Worm (Caenorhabditis elegans): Measurements from ENCODE around the gene F10B5.2.
A peak's percentile ranks its signal among the peaks of the same experiment; 100 is the strongest.

The F10B5.2 gene

DNA sequence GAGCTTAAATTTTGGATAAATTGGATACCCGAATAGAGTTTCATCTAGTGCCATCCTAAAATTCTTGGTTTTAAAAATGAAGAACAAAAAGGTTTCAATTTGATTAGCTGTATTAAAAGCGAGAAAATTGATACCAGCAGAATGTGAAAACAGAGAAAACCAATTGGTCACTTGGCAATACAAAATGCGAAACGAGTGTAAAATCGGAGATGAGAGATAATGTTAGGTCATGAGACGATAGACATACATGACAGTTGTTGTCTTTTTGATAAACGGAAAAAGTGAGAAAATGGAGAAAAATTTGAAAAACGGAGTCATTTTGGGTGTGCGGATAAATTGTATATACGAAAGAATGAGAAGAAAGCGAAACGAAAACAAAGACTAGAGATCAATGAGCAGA, 39.6 kb upstream of the F10B5.2 start, which contains the start of gene sfxn-5 (continued):
- TF ChIP-seq skn-1 (tag; optimal IDR thresholded peaks at IDR 0.05) = no peak
- TF ChIP-seq lin-29 (GFP tag; IDR thresholded peaks at IDR 0.05) = no peak
- TF ChIP-seq hif-1 (tag; optimal IDR thresholded peaks at IDR 0.05) = no peak
- no peak for TF ChIP-seq dmd-6 (GFP tag; IDR thresholded peaks at IDR 0.05)

- TF ChIP-seq nhr-77 (tag; optimal IDR thresholded peaks at IDR 0.05) (peak; percentile 13), lin-38 (GFP tag; IDR thresholded peaks at IDR 0.05) (no peak; the same call in 1 of the 2 replicates), dmd-8 (GFP tag; IDR thresholded peaks at IDR 0.05) (peak; percentile 99), D1046.2 (GFP tag; IDR thresholded peaks at IDR 0.05) (peak; percentile 81; the same call in 1 of the 2 replicates), F37D6.2 (tag; optimal IDR thresholded peaks at IDR 0.05) (peak; percentile 33), ceh-28 (tag; optimal IDR thresholded peaks at IDR 0.05) (no peak), zip-2 (tag; optimal IDR thresholded peaks at IDR 0.05) (no peak), nhr-25 (tag; optimal IDR thresholded peaks at IDR 0.05; ENCODE audit: borderline replicate concordance, insufficient read depth) (peak; percentile 71), sdz-12 (GFP tag; optimal IDR thresholded peaks at IDR 0.05) (peak; percentile 77), F44E2.7 (GFP tag; IDR thresholded peaks at IDR 0.05) (peak; percentile 93), zfp-2 (tag; optimal IDR thresholded peaks at IDR 0.05) (peak; percentile 49), ZK546.5 (tag; optimal IDR thresholded peaks at IDR 0.05) (no peak), spr-1 (tag; optimal IDR thresholded peaks at IDR 0.05) (peak; percentile 82), ama-1 (optimal IDR thresholded peaks at IDR 0.05) (no peak), lir-3 (tag; optimal IDR thresholded peaks at IDR 0.05) (peak; percentile 82), tag-97 (GFP tag; IDR thresholded peaks at IDR 0.05) (no peak), unc-62 (GFP tag; optimal IDR thresholded peaks at IDR 0.05 in 1 of 2) (peak in 1 of 2 experiments; percentile 89), unc-62 (tag; optimal IDR thresholded peaks at IDR 0.05) (no peak), tra-1 (GFP tag; IDR thresholded peaks at IDR 0.05) (peak; percentile 93), fkh-10 (GFP tag; optimal IDR thresholded peaks at IDR 0.05) (no peak), F49E8.2 (tag; optimal IDR thresholded peaks at IDR 0.05; ENCODE audit: borderline replicate concordance) (peak; percentile 65), lin-39 (tag; optimal IDR thresholded peaks at IDR 0.05) (no peak), ceh-82 (tag; optimal IDR thresholded peaks at IDR 0.05) (no peak), T20F7.1 (GFP tag; optimal IDR thresholded peaks at IDR 0.05) (peak; percentile 55), ZK337.2 (GFP tag; IDR thresholded peaks at IDR 0.05) (peak; percentile 66; the same call in 1 of the 2 replicates), mdl-1 (tag; optimal IDR thresholded peaks at IDR 0.05) (peak in 1 of 2 experiments; percentile 8), ceh-62 (tag; optimal IDR thresholded peaks at IDR 0.05) (no peak), nhr-102 (tag; optimal IDR thresholded peaks at IDR 0.05) (peak; percentile 84), attf-4 (tag; optimal IDR thresholded peaks at IDR 0.05) (no peak), zfp-3 (GFP tag; conservative IDR thresholded peaks at IDR 0.05) (peak; percentile 83), R02D3.7 (tag; optimal IDR thresholded peaks at IDR 0.05) (no peak), zip-11 (GFP tag; IDR thresholded peaks at IDR 0.05) (peak; percentile 64; the same call in 1 of the 2 replicates), snpc-1.2 (GFP tag; IDR thresholded peaks at IDR 0.05) (peak; percentile 89; the same call in 1 of the 2 replicates), dpl-1 (GFP tag; optimal IDR thresholded peaks at IDR 0.05) (peak; percentile 53), vab-7 (GFP tag; IDR thresholded peaks at IDR 0.05) (peak; percentile 94), nhr-111 (GFP tag; optimal IDR thresholded peaks at IDR 0.05) (peak; percentile 88), gei-8 (GFP tag; optimal IDR thresholded peaks at IDR 0.05) (peak; percentile 90), nhr-41 (GFP tag; IDR thresholded peaks at IDR 0.05) (peak; percentile 92), pha-4 (GFP tag; IDR thresholded peaks at IDR 0.05) (peak; percentile 87), pha-4 (tag; optimal IDR thresholded peaks at IDR 0.05) (no peak), mxl-3 (GFP tag; optimal IDR thresholded peaks at IDR 0.05) (peak; percentile 82), daf-8 (GFP tag; IDR thresholded peaks at IDR 0.05) (0 out of 2 replicates have a peak, but pooled peaks have one; percentile 70), cey-2 (tag; optimal IDR thresholded peaks at IDR 0.05; ENCODE audit: borderline replicate concordance, insufficient read depth) (no peak), hif-1 (tag; optimal IDR thresholded peaks at IDR 0.05) (no peak), nhr-42 (GFP tag; IDR thresholded peaks at IDR 0.05) (no peak; the same call in none of the 2 replicates)
These were observed 37.5 kb upstream of the F10B5.2 start, which contains the start of the genes chst-1 and C41C4.9 for ce11 chrII:8106921-8107695. TSS of gene chst-1 (minus strand) at chrII:8106971. TSS of gene C41C4.9 (plus strand) at chrII:8107645.

Data from whole organism, L4 larva.